Worm (Caenorhabditis elegans): ENCODE results near the gene rps-14.

Gene rps-14

ce11 chrIII:7201378-7202256, 22.2 kb upstream of the rps-14 start, which contains the start of gene dpy-31:
TSS of gene dpy-31 (plus strand) at chrIII:7202206.
- TF ChIP-seq ham-2 (GFP tag; optimal IDR thresholded peaks at IDR 0.05) (peak; percentile 19), nhr-237 (tag; optimal IDR thresholded peaks at IDR 0.05) (no peak), nhr-28 (tag; optimal IDR thresholded peaks at IDR 0.05) (no peak), ceh-43 (GFP tag; optimal IDR thresholded peaks at IDR 0.05) (no peak), ceh-39 (tag; optimal IDR thresholded peaks at IDR 0.05) (no peak), blmp-1 (tag; optimal IDR thresholded peaks at IDR 0.05) (peak; percentile 93), nhr-12 (tag; optimal IDR thresholded peaks at IDR 0.05) (no peak), snpc-4 (tag; optimal IDR thresholded peaks at IDR 0.05) (no peak), ztf-11 (tag; optimal IDR thresholded peaks at IDR 0.05) (no peak), ces-1 (GFP tag; optimal IDR thresholded peaks at IDR 0.05) (no peak), tbx-8 (GFP tag; optimal IDR thresholded peaks at IDR 0.05) (no peak), mab-5 (tag; optimal IDR thresholded peaks at IDR 0.05) (no peak), elt-3 (tag; optimal IDR thresholded peaks at IDR 0.05) (peak; percentile 24), sem-2 (GFP tag; optimal IDR thresholded peaks at IDR 0.05) (no peak), hlh-1 (tag; optimal IDR thresholded peaks at IDR 0.05) (no peak), lin-32 (GFP tag; optimal IDR thresholded peaks at IDR 0.05) (no peak), elt-1 (tag; optimal IDR thresholded peaks at IDR 0.05; ENCODE audit: borderline replicate concordance, insufficient read depth) (no peak), sptf-1 (tag; optimal IDR thresholded peaks at IDR 0.05) (no peak), zip-8 (tag; optimal IDR thresholded peaks at IDR 0.05) (no peak), lin-13 (tag; optimal IDR thresholded peaks at IDR 0.05) (no peak), cnd-1 (tag; optimal IDR thresholded peaks at IDR 0.05) (no peak), unc-120 (tag; optimal IDR thresholded peaks at IDR 0.05; ENCODE audit: poor library complexity, severe bottlenecking) (no peak), unc-62 (GFP tag; optimal IDR thresholded peaks at IDR 0.05) (no peak)

- TF ChIP-seq hlh-1 (tag; optimal IDR thresholded peaks at IDR 0.05) (no peak), blmp-1 (tag; optimal IDR thresholded peaks at IDR 0.05) (peak; percentile 17)
Measured at ce11 chrIII:7199467-7199866, 20.1 kb upstream of the rps-14 start.

- TF ChIP-seq nhr-2 (tag; optimal IDR thresholded peaks at IDR 0.05) (peak; percentile 4), mep-1 (tag; optimal IDR thresholded peaks at IDR 0.05) (no peak), mls-2 (tag; optimal IDR thresholded peaks at IDR 0.05) (no peak), nhr-237 (tag; optimal IDR thresholded peaks at IDR 0.05) (peak; percentile 39), ceh-39 (tag; optimal IDR thresholded peaks at IDR 0.05) (no peak), snpc-4 (tag; optimal IDR thresholded peaks at IDR 0.05) (no peak), lsy-2 (tag; optimal IDR thresholded peaks at IDR 0.05) (peak; percentile 65), pha-4 (tag; optimal IDR thresholded peaks at IDR 0.05) (peak; percentile 24), nhr-76 (tag; optimal IDR thresholded peaks at IDR 0.05) (no peak), ces-1 (GFP tag; optimal IDR thresholded peaks at IDR 0.05) (peak; percentile 28), sptf-1 (tag; optimal IDR thresholded peaks at IDR 0.05) (peak; percentile 66)
Measured at ce11 chrIII:7198838-7199237, 19.4 kb upstream of the rps-14 start, which contains the start of gene pfd-5. TSS of gene pfd-5 (minus strand) at chrIII:7198884.

ce11 chrIII:7197973-7198372, 18.6 kb upstream of the rps-14 start, which contains the start of gene exos-9:
TSS of gene exos-9 (minus strand) at chrIII:7198073.
- TF ChIP-seq blmp-1 (tag; optimal IDR thresholded peaks at IDR 0.05) = no peak
- no peak for TF ChIP-seq unc-39 (tag; optimal IDR thresholded peaks at IDR 0.05)
- TF ChIP-seq sptf-1 (tag; optimal IDR thresholded peaks at IDR 0.05) = no peak
- no peak for TF ChIP-seq nhr-12 (tag; optimal IDR thresholded peaks at IDR 0.05)
- no peak for TF ChIP-seq ztf-11 (tag; optimal IDR thresholded peaks at IDR 0.05)
- no peak for TF ChIP-seq hlh-1 (tag; optimal IDR thresholded peaks at IDR 0.05)
- no peak for TF ChIP-seq mls-2 (tag; optimal IDR thresholded peaks at IDR 0.05)
- TF ChIP-seq ceh-39 (tag; optimal IDR thresholded peaks at IDR 0.05) = no peak
- no peak for TF ChIP-seq ham-2 (GFP tag; optimal IDR thresholded peaks at IDR 0.05)
- TF ChIP-seq nhr-2 (tag; optimal IDR thresholded peaks at IDR 0.05) = no peak
- no peak for TF ChIP-seq lsy-2 (tag; optimal IDR thresholded peaks at IDR 0.05)
- no peak for TF ChIP-seq lin-13 (tag; optimal IDR thresholded peaks at IDR 0.05)
- TF ChIP-seq elt-1 (tag; optimal IDR thresholded peaks at IDR 0.05; ENCODE audit: borderline replicate concordance, insufficient read depth) = no peak
- no peak for TF ChIP-seq bed-3 (GFP tag; optimal IDR thresholded peaks at IDR 0.05)
- no peak for TF ChIP-seq cnd-1 (tag; optimal IDR thresholded peaks at IDR 0.05)
- no peak for TF ChIP-seq flh-1 (GFP tag; optimal IDR thresholded peaks at IDR 0.05)
- TF ChIP-seq nhr-28 (tag; optimal IDR thresholded peaks at IDR 0.05) = no peak
- TF ChIP-seq elt-3 (tag; optimal IDR thresholded peaks at IDR 0.05) = no peak
- TF ChIP-seq ces-1 (GFP tag; optimal IDR thresholded peaks at IDR 0.05) = no peak

All from whole organism, mixed stage, embryonic.